Fruit fly (Drosophila melanogaster) whole organism, prepupa: ENCODE data around the gene Ugt304A1.
A peak's percentile ranks its signal among the peaks of the same experiment; 100 is the strongest.

Experiments
- Blimp-1 ChIP-seq: fragments of 200-800 bp; sonication (Bioruptor generic); optimal IDR thresholded peaks from 3 replicates; lab custom pipeline; 2017; ENCODE audit warnings: missing biosample characterization, missing genetic modification characterization, mild to moderate bottlenecking, moderate library complexity, missing genetic modification reagents
- CG10631 ChIP-seq: fragments of 200-800 bp; sonication (Bioruptor generic); optimal IDR thresholded peaks from 2 replicates; lab custom pipeline; 2016; ENCODE audit warnings: missing biosample characterization, missing genetic modification characterization
- CG10669 ChIP-seq: fragments of 200-800 bp; sonication (Bioruptor generic); optimal IDR thresholded peaks from 3 replicates; lab custom pipeline; 2018; ENCODE audit warnings: missing biosample characterization, mild to moderate bottlenecking, missing genetic modification characterization, moderate library complexity
- CG11762 ChIP-seq: fragments of 200-800 bp; sonication (Bioruptor generic); optimal IDR thresholded peaks from 3 replicates; lab custom pipeline; 2016; ENCODE audit warnings: missing biosample characterization, missing genetic modification characterization; ENCODE audit not compliant: insufficient read depth
- CG11902 ChIP-seq: fragments of 200-800 bp; sonication (Bioruptor generic); optimal IDR thresholded peaks from 3 replicates; lab custom pipeline; 2016; ENCODE audit warnings: missing biosample characterization, missing genetic modification characterization
- CG1621 ChIP-seq: fragments of 200-800 bp; sonication (Bioruptor generic); optimal IDR thresholded peaks from 3 replicates; lab custom pipeline; 2018; ENCODE audit warnings: missing biosample characterization, mild to moderate bottlenecking, missing genetic modification characterization
- CG16779 ChIP-seq: fragments of 200-800 bp; sonication (Bioruptor generic); optimal IDR thresholded peaks from 3 replicates; lab custom pipeline; 2017; ENCODE audit warnings: missing biosample characterization, mild to moderate bottlenecking, missing genetic modification characterization
- CG3032 ChIP-seq: fragments of 200-800 bp; optimal IDR thresholded peaks from 2 replicates; lab custom pipeline; 2019; ENCODE audit warnings: missing biosample characterization, mild to moderate bottlenecking, missing genetic modification characterization, moderate library complexity
- CG31627 ChIP-seq: fragments of 200-800 bp; sonication (Bioruptor generic); optimal IDR thresholded peaks from 3 replicates; lab custom pipeline; 2016; ENCODE audit warnings: missing biosample characterization, missing genetic modification characterization
- CG32006 ChIP-seq: fragments of 200-800 bp; sonication (Bioruptor generic); optimal IDR thresholded peaks from 3 replicates; lab custom pipeline; 2017; ENCODE audit warnings: missing biosample characterization, mild to moderate bottlenecking, missing genetic modification characterization
- CG3919 ChIP-seq: fragments of 200-800 bp; sonication (Bioruptor generic); optimal IDR thresholded peaks from 3 replicates; lab custom pipeline; 2016; ENCODE audit warnings: missing biosample characterization, missing genetic modification characterization
- CG4318 ChIP-seq: fragments of 200-800 bp; sonication (Bioruptor generic); optimal IDR thresholded peaks from 3 replicates; lab custom pipeline; 2017; ENCODE audit warnings: missing biosample characterization, mild to moderate bottlenecking, missing genetic modification characterization
- CG6163 ChIP-seq: fragments of 200-800 bp; sonication (Bioruptor generic); IDR thresholded peaks from 3 replicates; pipeline ENCODE4 v1.3.6; 2022; ENCODE audit warnings: missing biosample characterization, missing genetic modification characterization
- CG6276 ChIP-seq: fragments of 200-800 bp; sonication (Bioruptor generic); optimal IDR thresholded peaks from 2 replicates; lab custom pipeline; 2017; ENCODE audit warnings: missing biosample characterization, mild to moderate bottlenecking, missing genetic modification characterization
- CG6792 ChIP-seq: fragments of 200-800 bp; sonication (Bioruptor generic); optimal IDR thresholded peaks from 3 replicates; lab custom pipeline; 2016; ENCODE audit warnings: missing biosample characterization, missing genetic modification characterization
- CG6808 ChIP-seq: fragments of 200-800 bp; sonication (Bioruptor generic); optimal IDR thresholded peaks from 3 replicates; lab custom pipeline; 2017; ENCODE audit warnings: missing biosample characterization, missing genetic modification characterization, mild to moderate bottlenecking, moderate library complexity, missing genetic modification reagents
- CG6854 ChIP-seq: fragments of 200-800 bp; sonication (Bioruptor generic); optimal IDR thresholded peaks from 2 replicates; lab custom pipeline; 2017; ENCODE audit warnings: missing biosample characterization, mild to moderate bottlenecking, missing genetic modification characterization
- CG7368 ChIP-seq: fragments of 200-800 bp; sonication (Bioruptor generic); optimal IDR thresholded peaks from 3 replicates; lab custom pipeline; 2016; ENCODE audit warnings: missing biosample characterization, missing genetic modification characterization
- CG8119 ChIP-seq: fragments of 200-800 bp; sonication (Bioruptor generic); IDR thresholded peaks from 3 replicates; pipeline ENCODE4 v1.3.6; 2022; ENCODE audit warnings: missing biosample characterization, missing genetic modification characterization
- CG8319 ChIP-seq: fragments of 200-800 bp; sonication (Bioruptor generic); optimal IDR thresholded peaks from 3 replicates; lab custom pipeline; 2016; ENCODE audit warnings: missing biosample characterization, missing genetic modification characterization
- CG8632 ChIP-seq: fragments of 200-800 bp; sonication (Bioruptor generic); optimal IDR thresholded peaks from 3 replicates; lab custom pipeline; 2016; ENCODE audit warnings: missing biosample characterization, missing genetic modification characterization
- CG9139 ChIP-seq: fragments of 200-800 bp; sonication (Bioruptor generic); optimal IDR thresholded peaks from 3 replicates; lab custom pipeline; 2017; ENCODE audit warnings: missing biosample characterization, mild to moderate bottlenecking, missing genetic modification characterization
- Eip75B ChIP-seq: fragments of 200-800 bp; sonication (Bioruptor generic); optimal IDR thresholded peaks from 3 replicates; lab custom pipeline; 2016; ENCODE audit warnings: missing biosample characterization, missing genetic modification characterization
- Eip78C ChIP-seq: fragments of 200-800 bp; sonication (Bioruptor generic); peaks from one replicate; lab custom pipeline; 2016; ENCODE audit warnings: missing biosample characterization, missing genetic modification characterization
- Eip93F ChIP-seq: fragments of 200-800 bp; sonication (Bioruptor generic); optimal IDR thresholded peaks from 2 replicates; lab custom pipeline; 2016; ENCODE audit warnings: missing biosample characterization, mild to moderate bottlenecking, missing genetic modification characterization
- Ets96B ChIP-seq: fragments of 200-800 bp; optimal IDR thresholded peaks from 2 replicates; lab custom pipeline; 2019; ENCODE audit warnings: missing biosample characterization, mild to moderate bottlenecking, missing genetic modification characterization, moderate library complexity
- Gug ChIP-seq: fragments of 200-800 bp; sonication (Bioruptor generic); IDR thresholded peaks from 2 replicates; pipeline ENCODE4 v1.3.6; 2022; ENCODE audit warnings: missing biosample characterization, missing genetic modification characterization
- Hr38 ChIP-seq: sonication (Bioruptor generic); optimal IDR thresholded peaks from 2 replicates; lab custom pipeline; 2016; ENCODE audit warnings: missing biosample characterization, missing genetic modification characterization
- Hr39 ChIP-seq: fragments of 200-800 bp; sonication (Bioruptor generic); optimal IDR thresholded peaks from 2 replicates; lab custom pipeline; 2016; ENCODE audit warnings: missing biosample characterization, missing genetic modification characterization
- Lpt ChIP-seq: fragments of 200-800 bp; sonication (Bioruptor generic); optimal IDR thresholded peaks from 3 replicates; lab custom pipeline; 2016; ENCODE audit warnings: missing biosample characterization, missing genetic modification characterization
- Met ChIP-seq: fragments of 200-800 bp; sonication (Bioruptor generic); optimal IDR thresholded peaks from 3 replicates; lab custom pipeline; 2016; ENCODE audit warnings: missing biosample characterization, missing genetic modification characterization
- OdsH ChIP-seq: fragments of 200-800 bp; sonication (Bioruptor generic); optimal IDR thresholded peaks from 3 replicates; lab custom pipeline; 2016; ENCODE audit warnings: missing biosample characterization, missing genetic modification characterization
- Smox ChIP-seq: fragments of 200-800 bp; sonication (Bioruptor generic); optimal IDR thresholded peaks from 3 replicates; lab custom pipeline; 2016; ENCODE audit warnings: missing biosample characterization, missing genetic modification characterization
- Sox102F ChIP-seq: fragments of 200-800 bp; sonication (Bioruptor generic); optimal IDR thresholded peaks from 2 replicates; lab custom pipeline; 2016; ENCODE audit warnings: missing biosample characterization, mild to moderate bottlenecking, missing genetic modification characterization
- Sox14 ChIP-seq: fragments of 200-800 bp; sonication (Bioruptor generic); optimal IDR thresholded peaks from 3 replicates; lab custom pipeline; 2016; ENCODE audit warnings: missing biosample characterization, missing genetic modification characterization
- Sox15 ChIP-seq: fragments of 200-800 bp; sonication (Bioruptor generic); optimal IDR thresholded peaks from 3 replicates; lab custom pipeline; 2016; ENCODE audit warnings: missing biosample characterization, missing genetic modification characterization
- acj6 ChIP-seq: fragments of 200-800 bp; sonication (Bioruptor generic); optimal IDR thresholded peaks from 3 replicates; lab custom pipeline; 2016; ENCODE audit warnings: missing biosample characterization, missing genetic modification characterization
- cyc ChIP-seq: fragments of 200-800 bp; sonication (Bioruptor generic); optimal IDR thresholded peaks from 3 replicates; lab custom pipeline; 2016; ENCODE audit warnings: missing biosample characterization, missing genetic modification characterization
- dac ChIP-seq: fragments of 200-800 bp; sonication (Bioruptor generic); optimal IDR thresholded peaks from 2 replicates; lab custom pipeline; 2017; ENCODE audit warnings: missing biosample characterization, mild to moderate bottlenecking, missing genetic modification characterization
- eg ChIP-seq: fragments of 200-800 bp; sonication (Bioruptor generic); IDR thresholded peaks from 3 replicates; pipeline ENCODE4 v1.3.6; 2022; ENCODE audit warnings: missing biosample characterization, missing genetic modification characterization
- esn ChIP-seq: fragments of 200-800 bp; sonication (Bioruptor generic); optimal IDR thresholded peaks from 2 replicates; lab custom pipeline; 2016; ENCODE audit warnings: missing biosample characterization, mild to moderate bottlenecking, missing genetic modification characterization, moderate library complexity
- fd59A ChIP-seq: fragments of 200-800 bp; sonication (Bioruptor generic); optimal IDR thresholded peaks from 2 replicates; lab custom pipeline; 2017; ENCODE audit warnings: missing biosample characterization, mild to moderate bottlenecking, missing genetic modification characterization, missing genetic modification reagents
- fd85E ChIP-seq: fragments of 200-800 bp; sonication (Bioruptor generic); optimal IDR thresholded peaks from 3 replicates; lab custom pipeline; 2016; ENCODE audit warnings: missing biosample characterization, missing genetic modification characterization
- fkh ChIP-seq: fragments of 200-800 bp; sonication (Bioruptor generic); optimal IDR thresholded peaks from 3 replicates; lab custom pipeline; 2017; ENCODE audit warnings: missing biosample characterization, mild to moderate bottlenecking, missing genetic modification characterization, moderate library complexity
- lz ChIP-seq: fragments of 200-800 bp; sonication (Bioruptor generic); optimal IDR thresholded peaks from 3 replicates; lab custom pipeline; 2016; ENCODE audit warnings: missing biosample characterization, missing genetic modification characterization
- net ChIP-seq: fragments of 200-800 bp; sonication (Bioruptor generic); optimal IDR thresholded peaks from 3 replicates; lab custom pipeline; 2016; ENCODE audit warnings: missing biosample characterization, missing genetic modification characterization
- pdm3 ChIP-seq: fragments of 200-800 bp; sonication (Bioruptor generic); optimal IDR thresholded peaks from 3 replicates; lab custom pipeline; 2016; ENCODE audit warnings: missing biosample characterization, missing genetic modification characterization
- spab ChIP-seq: fragments of 200-800 bp; sonication (Bioruptor generic); optimal IDR thresholded peaks from 2 replicates; lab custom pipeline; 2017; ENCODE audit warnings: missing biosample characterization, mild to moderate bottlenecking, missing genetic modification characterization, missing genetic modification reagents
- ss ChIP-seq, 2 experiments: fragments of 200-800 bp; sonication (Bioruptor generic); optimal IDR thresholded peaks; 2 replicates in 1 of 2; 3 replicates in 1 of 2; lab custom pipeline; 2017 to 2018; ENCODE audit warnings: mild to moderate bottlenecking in 2 of 2, missing biosample characterization in 2 of 2, missing genetic modification characterization in 2 of 2, moderate library complexity in 1 of 2
- svp ChIP-seq: fragments of 200-800 bp; sonication (Bioruptor generic); peaks from one replicate; lab custom pipeline; 2016; ENCODE audit warnings: missing biosample characterization, missing genetic modification characterization
- topi ChIP-seq: fragments of 200-800 bp; sonication (Bioruptor generic); optimal IDR thresholded peaks from 3 replicates; lab custom pipeline; 2016; ENCODE audit warnings: missing biosample characterization, missing genetic modification characterization
- vri ChIP-seq: fragments of 200-800 bp; sonication (Bioruptor generic); optimal IDR thresholded peaks from 3 replicates; lab custom pipeline; 2016; ENCODE audit warnings: missing biosample characterization, mild to moderate bottlenecking, missing genetic modification characterization

Ugt304A1 gene

DNA sequence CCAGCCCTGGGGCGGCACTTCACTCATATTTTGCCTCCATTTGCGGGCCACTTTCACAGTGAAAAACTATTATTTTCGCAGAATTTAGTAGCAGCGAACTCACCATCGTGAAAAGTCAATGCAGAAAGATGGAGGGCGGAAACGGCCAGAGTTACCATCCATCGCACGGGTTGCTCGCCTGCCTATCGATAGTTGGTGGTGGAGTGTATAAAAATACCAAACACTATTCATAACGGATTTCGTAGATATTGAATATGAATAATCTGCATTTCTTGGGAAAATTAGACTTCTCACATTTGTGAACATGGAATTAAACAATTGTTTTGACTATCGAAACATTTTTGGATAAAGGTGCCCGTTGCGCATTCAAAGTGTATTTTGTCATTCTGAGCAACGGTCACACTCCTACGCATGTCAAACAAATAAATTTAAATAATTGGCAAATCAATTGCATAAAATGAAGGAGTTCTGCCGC is 41.0 kb upstream of the Ugt304A1 start, which contains the start of the genes RpS25 and CG4820:
Gene RpS25, minus strand, starts transcription at position 132 of the 475 bp plus-strand sequence.
Gene CG4820, plus strand, starts transcription at position 380 of the 475 bp plus-strand sequence.
- no peak for TF ChIP-seq CG6276 (GFP tag; lab: Kevin White, UChicago)
- peak; percentile 91 for TF ChIP-seq lz
- TF ChIP-seq CG1621 (tag; lab: Kevin White, UChicago), result peak; percentile 79
- TF ChIP-seq net (GFP tag; lab: Kevin White, UChicago), result peak; percentile 88
- TF ChIP-seq Sox102F, result peak; percentile 89
- TF ChIP-seq dac (GFP tag; lab: Kevin White, UChicago), result peak; percentile 64
- peak; percentile 88 for TF ChIP-seq cyc (GFP tag; lab: Kevin White, UChicago)
- peak; percentile 71 for TF ChIP-seq CG16779 (tag; lab: Kevin White, UChicago)
- TF ChIP-seq vri, result peak; percentile 87
- TF ChIP-seq Eip93F (GFP tag; lab: Kevin White, UChicago), result no peak
- TF ChIP-seq CG8632 (GFP tag; lab: Kevin White, UChicago), result peak; percentile 73
- peak; percentile 84 for TF ChIP-seq acj6
- peak; percentile 85 for TF ChIP-seq CG31627 (GFP tag; lab: Kevin White, UChicago)
- no peak for TF ChIP-seq CG10631 (GFP tag; lab: Kevin White, UChicago)
- peak; percentile 92 for TF ChIP-seq CG3919 (GFP tag; lab: Kevin White, UChicago)
- peak; percentile 79 for TF ChIP-seq CG6808
- no peak for TF ChIP-seq Gug (GFP tag; lab: Robert Waterston, UW)
- peak; percentile 84 for TF ChIP-seq Hr39 (GFP tag; lab: Kevin White, UChicago)
- TF ChIP-seq Hr38 (GFP tag; lab: Kevin White, UChicago), result no peak
- peak; percentile 41 for TF ChIP-seq Ets96B
- no peak for TF ChIP-seq CG4318 (GFP tag; lab: Kevin White, UChicago)
- TF ChIP-seq CG7368 (GFP tag; lab: Kevin White, UChicago), result peak; percentile 88
- TF ChIP-seq CG10669, result peak; percentile 76
- peak; percentile 17 for TF ChIP-seq Lpt (GFP tag; lab: Kevin White, UChicago)
- TF ChIP-seq CG32006, result peak; percentile 56
- TF ChIP-seq CG8319 (GFP tag; lab: Kevin White, UChicago), result peak; percentile 78
- peak; percentile 90 for TF ChIP-seq esn (GFP tag; lab: Kevin White, UChicago)
- peak; percentile 67 for TF ChIP-seq Blimp-1 (GFP tag; lab: Kevin White, UChicago)
- peak; percentile 57 for TF ChIP-seq spab
- 0 out of 3 replicates have a peak, but pooled peaks have one; percentile 42 for TF ChIP-seq CG8119 (GFP tag; lab: Robert Waterston, UW)
- TF ChIP-seq Eip75B (GFP tag; lab: Kevin White, UChicago), result peak; percentile 85
- peak; percentile 86 for TF ChIP-seq topi (GFP tag; lab: Kevin White, UChicago)
- TF ChIP-seq Eip78C (GFP tag; lab: Kevin White, UChicago), result peak; percentile 96
- TF ChIP-seq OdsH (GFP tag; lab: Kevin White, UChicago), result peak; percentile 85
- TF ChIP-seq ss (GFP tag; optimal IDR thresholded peaks at IDR 0.05; lab: Kevin White, UChicago), result peak; percentile 71 to 86
- peak; percentile 84 for TF ChIP-seq fd85E (GFP tag; lab: Kevin White, UChicago)
- peak; percentile 83 for TF ChIP-seq Sox14 (GFP tag; lab: Kevin White, UChicago)
- peak; percentile 53 for TF ChIP-seq CG11902
- peak; percentile 47 for TF ChIP-seq Sox15
- TF ChIP-seq CG3032, result peak; percentile 72
- TF ChIP-seq CG6163, result peak; percentile 77; the same call in 2 of the 3 replicates
- TF ChIP-seq svp (GFP tag; lab: Kevin White, UChicago), result no peak
- peak; percentile 82 for TF ChIP-seq eg (GFP tag; lab: Robert Waterston, UW)
- TF ChIP-seq CG9139 (GFP tag; lab: Kevin White, UChicago), result peak; percentile 75
- TF ChIP-seq fd59A (GFP tag; lab: Kevin White, UChicago), result peak; percentile 57
- TF ChIP-seq fkh, result peak; percentile 94
- peak; percentile 89 for TF ChIP-seq Met (GFP tag; lab: Kevin White, UChicago)
- peak; percentile 82 for TF ChIP-seq pdm3
- peak; percentile 97 for TF ChIP-seq CG6854 (GFP tag; lab: Kevin White, UChicago)
- TF ChIP-seq CG6792, result peak; percentile 77
- TF ChIP-seq Smox, result peak; percentile 74
- TF ChIP-seq CG11762 (GFP tag; lab: Kevin White, UChicago), result peak; percentile 60
